Worm (Caenorhabditis elegans) whole organism, L2 larva: ENCODE data around the gene srg-4.

Source experiments
- C34F6.9 ChIP-seq: fragments of 150-350 bp; optimal IDR thresholded peaks from 2 replicates; lab custom pipeline; 2014; ENCODE audit warnings: missing biosample characterization, missing genetic modification characterization
- F13H6.1 ChIP-seq: sonication (generic microtip); optimal IDR thresholded peaks from 2 replicates; lab custom pipeline; 2016; ENCODE audit warnings: missing genetic modification characterization, missing compliant biosample characterization
- R02D3.7 ChIP-seq: fragments of 150-350 bp; optimal IDR thresholded peaks from 2 replicates; lab custom pipeline; 2014; ENCODE audit warnings: missing biosample characterization, missing genetic modification characterization
- ZK546.5 ChIP-seq: sonication (generic microtip); optimal IDR thresholded peaks from 2 replicates; lab custom pipeline; 2017; ENCODE audit warnings: missing biosample characterization, missing genetic modification characterization
- alr-1 ChIP-seq: fragments of 150-350 bp; optimal IDR thresholded peaks from 2 replicates; lab custom pipeline; 2014; ENCODE audit warnings: missing biosample characterization, missing genetic modification characterization
- aly-2 ChIP-seq: fragments of 150-350 bp; optimal IDR thresholded peaks from 2 replicates; lab custom pipeline; 2014; ENCODE audit warnings: missing biosample characterization, missing genetic modification characterization
- ama-1 ChIP-seq: fragments of 150-350 bp; optimal IDR thresholded peaks from 2 replicates; lab custom pipeline; 2018; ENCODE audit warnings: inconsistent platforms
- blmp-1 ChIP-seq: sonication (generic microtip); optimal IDR thresholded peaks from 2 replicates; lab custom pipeline; 2017; ENCODE audit warnings: missing genetic modification characterization, mild to moderate bottlenecking, missing compliant biosample characterization, antibody characterized with exemption, moderate library complexity; ENCODE audit not compliant: insufficient read depth
- ceh-16 ChIP-seq: fragments of 150-350 bp; optimal IDR thresholded peaks from 2 replicates; lab custom pipeline; 2014; ENCODE audit warnings: missing biosample characterization, missing genetic modification characterization
- ceh-82 ChIP-seq: fragments of 150-350 bp; optimal IDR thresholded peaks from 2 replicates; lab custom pipeline; 2014; ENCODE audit warnings: missing biosample characterization, missing genetic modification characterization
- crh-2 ChIP-seq: sonication (generic microtip); optimal IDR thresholded peaks from 2 replicates; lab custom pipeline; 2017; ENCODE audit warnings: missing biosample characterization, missing genetic modification characterization
- egl-27 ChIP-seq: sonication (generic microtip); optimal IDR thresholded peaks from 3 replicates; lab custom pipeline; 2017; ENCODE audit warnings: missing biosample characterization, missing genetic modification reagents, missing genetic modification characterization
- elt-3 ChIP-seq: sonication (generic microtip); optimal IDR thresholded peaks from 2 replicates; lab custom pipeline; 2017; ENCODE audit warnings: missing biosample characterization, missing genetic modification characterization
- fos-1 ChIP-seq: fragments of 150-350 bp; optimal IDR thresholded peaks from 2 replicates; lab custom pipeline; 2014; ENCODE audit warnings: missing biosample characterization, missing genetic modification characterization
- gmeb-1 ChIP-seq: fragments of 150-350 bp; optimal IDR thresholded peaks from 2 replicates; lab custom pipeline; 2014; ENCODE audit warnings: missing biosample characterization, missing genetic modification characterization
- lin-11 ChIP-seq: fragments of 150-350 bp; sonication (generic microtip); optimal IDR thresholded peaks from 2 replicates; lab custom pipeline; 2014; ENCODE audit warnings: missing biosample characterization, missing genetic modification characterization, inconsistent platforms, mixed read lengths
- lin-13 ChIP-seq: fragments of 150-350 bp; optimal IDR thresholded peaks from 2 replicates; lab custom pipeline; 2014; ENCODE audit warnings: missing biosample characterization, missing genetic modification reagents, missing genetic modification characterization
- lsy-2 ChIP-seq, 2 experiments: fragments of 150-350 bp in 1 of 2; sonication (generic microtip) in 1 of 2; optimal IDR thresholded peaks; 2 replicates each; lab custom pipeline; 2014 to 2017; ENCODE audit warnings: missing biosample characterization in 2 of 2, missing genetic modification characterization in 2 of 2
- mab-5 ChIP-seq: fragments of 150-350 bp; optimal IDR thresholded peaks from 2 replicates; lab custom pipeline; 2014; ENCODE audit warnings: missing biosample characterization, missing genetic modification characterization
- mbf-1 ChIP-seq: sonication (generic microtip); optimal IDR thresholded peaks from 2 replicates; lab custom pipeline; 2017; ENCODE audit warnings: missing biosample characterization, missing genetic modification characterization
- mdl-1 ChIP-seq, 2 experiments: fragments of 150-350 bp in 1 of 2; sonication (generic microtip) in 1 of 2; optimal IDR thresholded peaks; 2 replicates each; lab custom pipeline; 2017; ENCODE audit warnings: missing biosample characterization in 2 of 2, missing genetic modification characterization in 2 of 2
- nhr-10 ChIP-seq: sonication (generic microtip); optimal IDR thresholded peaks from 2 replicates; lab custom pipeline; 2017; ENCODE audit warnings: missing biosample characterization, missing genetic modification characterization
- nhr-11 ChIP-seq: fragments of 150-350 bp; optimal IDR thresholded peaks from 2 replicates; lab custom pipeline; 2014; ENCODE audit warnings: missing biosample characterization, missing genetic modification characterization
- nhr-129 ChIP-seq: fragments of 150-350 bp; optimal IDR thresholded peaks from 2 replicates; lab custom pipeline; 2014; ENCODE audit warnings: missing biosample characterization, missing genetic modification characterization
- nhr-21 ChIP-seq: fragments of 150-350 bp; optimal IDR thresholded peaks from 2 replicates; lab custom pipeline; 2014; ENCODE audit warnings: missing biosample characterization, missing genetic modification characterization
- nhr-23 ChIP-seq: fragments of 150-350 bp; optimal IDR thresholded peaks from 2 replicates; lab custom pipeline; 2014; ENCODE audit warnings: missing biosample characterization, missing genetic modification reagents, missing genetic modification characterization
- nhr-237 ChIP-seq: fragments of 150-350 bp; optimal IDR thresholded peaks from 2 replicates; lab custom pipeline; 2014; ENCODE audit warnings: missing biosample characterization, missing genetic modification characterization
- nhr-25 ChIP-seq: fragments of 150-350 bp; sonication (generic microtip); optimal IDR thresholded peaks from 3 replicates; lab custom pipeline; 2014; ENCODE audit warnings: missing biosample characterization, missing genetic modification characterization
- nhr-6 ChIP-seq: fragments of 150-350 bp; optimal IDR thresholded peaks from 2 replicates; lab custom pipeline; 2014; ENCODE audit warnings: missing biosample characterization, missing genetic modification characterization
- nhr-77 ChIP-seq: fragments of 150-350 bp; optimal IDR thresholded peaks from 2 replicates; lab custom pipeline; 2014; ENCODE audit warnings: missing biosample characterization, missing genetic modification characterization
- peb-1 ChIP-seq: fragments of 150-350 bp; optimal IDR thresholded peaks from 2 replicates; lab custom pipeline; 2014; ENCODE audit warnings: missing biosample characterization, missing genetic modification characterization
- sem-4 ChIP-seq: fragments of 150-350 bp; optimal IDR thresholded peaks from 2 replicates; lab custom pipeline; 2014; ENCODE audit warnings: missing biosample characterization, missing genetic modification reagents, missing genetic modification characterization
- skn-1 ChIP-seq: sonication (generic microtip); optimal IDR thresholded peaks from 2 replicates; lab custom pipeline; 2017; ENCODE audit warnings: missing biosample characterization, missing genetic modification characterization
- sma-3 ChIP-seq: sonication (generic microtip); optimal IDR thresholded peaks from 2 replicates; lab custom pipeline; 2016; ENCODE audit warnings: missing genetic modification reagents, missing genetic modification characterization, missing compliant biosample characterization
- sma-9 ChIP-seq, 2 experiments: fragments of 150-350 bp in 1 of 2; sonication (generic microtip) in 1 of 2; optimal IDR thresholded peaks; 2 replicates each; lab custom pipeline; 2014 to 2016; ENCODE audit warnings: missing genetic modification characterization in 2 of 2, mild to moderate bottlenecking in 1 of 2, missing biosample characterization in 1 of 2, missing compliant biosample characterization in 1 of 2, missing genetic modification reagents in 1 of 2, moderate library complexity in 1 of 2
- snpc-4 ChIP-seq: fragments of 150-350 bp; optimal IDR thresholded peaks from 2 replicates; lab custom pipeline; 2014; ENCODE audit warnings: missing biosample characterization, missing genetic modification characterization
- unc-39 ChIP-seq: fragments of 150-350 bp; optimal IDR thresholded peaks from 2 replicates; lab custom pipeline; 2014; ENCODE audit warnings: missing biosample characterization, missing genetic modification characterization
- unc-55 ChIP-seq: fragments of 150-350 bp; sonication (generic microtip); optimal IDR thresholded peaks from 3 replicates; lab custom pipeline; 2014; ENCODE audit warnings: missing biosample characterization, missing genetic modification reagents, missing genetic modification characterization
- unc-62 ChIP-seq: fragments of 150-350 bp; optimal IDR thresholded peaks from 2 replicates; lab custom pipeline; 2014; ENCODE audit warnings: missing biosample characterization, missing genetic modification reagents, missing genetic modification characterization
- zag-1 ChIP-seq: fragments of 150-350 bp; optimal IDR thresholded peaks from 2 replicates; lab custom pipeline; 2014; ENCODE audit warnings: missing biosample characterization, missing genetic modification characterization
- ztf-1 ChIP-seq: fragments of 200-800 bp; sonication (Bioruptor generic); conservative IDR thresholded peaks from 2 replicates; pipeline ENCODE4 v1.3.6; 2022; ENCODE audit warnings: missing genetic modification characterization, missing compliant biosample characterization
- ztf-11 ChIP-seq: sonication (generic microtip); optimal IDR thresholded peaks from 2 replicates; lab custom pipeline; 2017; ENCODE audit warnings: missing biosample characterization, missing genetic modification characterization
- ztf-4 ChIP-seq: fragments of 150-350 bp; optimal IDR thresholded peaks from 2 replicates; lab custom pipeline; 2014; ENCODE audit warnings: missing biosample characterization, missing genetic modification characterization

srg-4 gene

ce11 chrIII:6303787-6304186, 41.9 kb upstream of the srg-4 start:
- no peak for TF ChIP-seq mab-5
- TF ChIP-seq unc-62 = no peak
- no peak for TF ChIP-seq egl-27 (tag; lab: Kevin White, UChicago)
- no peak for TF ChIP-seq mdl-1 (tag; optimal IDR thresholded peaks at IDR 0.05; lab: Kevin White, UChicago)
- TF ChIP-seq aly-2 = no peak
- TF ChIP-seq nhr-23 (tag; lab: Kevin White, UChicago) = no peak
- TF ChIP-seq F13H6.1 (tag; lab: Kevin White, UChicago) = no peak
- no peak for TF ChIP-seq ceh-16 (tag; lab: Kevin White, UChicago)
- TF ChIP-seq elt-3 (tag; lab: Kevin White, UChicago) = no peak
- no peak for TF ChIP-seq zag-1 (tag; lab: Kevin White, UChicago)
- no peak for TF ChIP-seq skn-1 (tag; lab: Kevin White, UChicago)
- no peak for TF ChIP-seq snpc-4 (tag; lab: Kevin White, UChicago)
- TF ChIP-seq unc-55 (GFP tag; lab: Kevin White, UChicago) = no peak

- no peak for TF ChIP-seq peb-1 (tag; lab: Kevin White, UChicago)
- TF ChIP-seq ztf-1 (GFP tag; lab: Robert Waterston, UW) = no peak
- no peak for TF ChIP-seq snpc-4 (tag; lab: Kevin White, UChicago)
- TF ChIP-seq ceh-82 (tag; lab: Kevin White, UChicago) = no peak
- peak; percentile 93 for TF ChIP-seq C34F6.9 (tag; lab: Kevin White, UChicago)
- TF ChIP-seq mdl-1 (tag; optimal IDR thresholded peaks at IDR 0.05; lab: Kevin White, UChicago) = peak; percentile 4 to 80
- no peak for TF ChIP-seq skn-1 (tag; lab: Kevin White, UChicago)
- peak; percentile 52 for TF ChIP-seq zag-1 (tag; lab: Kevin White, UChicago)
- no peak for TF ChIP-seq mbf-1
- peak; percentile 25 for TF ChIP-seq egl-27 (tag; lab: Kevin White, UChicago)
- peak; percentile 89 for TF ChIP-seq sma-3
- TF ChIP-seq fos-1 (tag; lab: Kevin White, UChicago) = peak; percentile 43
- no peak for TF ChIP-seq ZK546.5
- peak; percentile 56 to 85 for TF ChIP-seq lsy-2 (tag; optimal IDR thresholded peaks at IDR 0.05; lab: Kevin White, UChicago)
- TF ChIP-seq lin-13 (GFP tag; lab: Kevin White, UChicago) = peak; percentile 36
- peak; percentile 72 for TF ChIP-seq unc-55 (GFP tag; lab: Kevin White, UChicago)
- TF ChIP-seq nhr-25 (tag; lab: Kevin White, UChicago) = peak; percentile 87
- TF ChIP-seq nhr-11 = no peak
- TF ChIP-seq nhr-129 = peak; percentile 93
- peak; percentile 61 for TF ChIP-seq blmp-1 (tag; lab: Kevin White, UChicago)
- no peak for TF ChIP-seq ztf-11 (tag; lab: Kevin White, UChicago)
- peak; percentile 56 for TF ChIP-seq ama-1 (lab: Kevin White, UChicago)
- TF ChIP-seq gmeb-1 = peak; percentile 51
- no peak for TF ChIP-seq aly-2
- TF ChIP-seq crh-2 (tag; lab: Kevin White, UChicago) = peak; percentile 86
- no peak for TF ChIP-seq nhr-23 (tag; lab: Kevin White, UChicago)
- TF ChIP-seq nhr-21 = peak; percentile 85
- TF ChIP-seq elt-3 (tag; lab: Kevin White, UChicago) = no peak
- TF ChIP-seq ztf-4 (tag; lab: Kevin White, UChicago) = peak; percentile 49
- TF ChIP-seq sem-4 = peak; percentile 82
- no peak for TF ChIP-seq R02D3.7
- peak; percentile 54 for TF ChIP-seq sma-9 (GFP tag; optimal IDR thresholded peaks at IDR 0.05; lab: Kevin White, UChicago)
- no peak for TF ChIP-seq sma-9 (tag; optimal IDR thresholded peaks at IDR 0.05; lab: Kevin White, UChicago)
- TF ChIP-seq F13H6.1 (tag; lab: Kevin White, UChicago) = peak; percentile 68
- TF ChIP-seq nhr-6 (tag; lab: Kevin White, UChicago) = peak; percentile 69
- no peak for TF ChIP-seq lin-11
Observed at ce11 chrIII:6303114-6303647, 41.3 kb upstream of the srg-4 start, which contains the start of gene F47D12.9. Gene F47D12.9, minus strand, starts transcription at chrIII:6303380.

- TF ChIP-seq ztf-1 (GFP tag; lab: Robert Waterston, UW) (no peak), C34F6.9 (tag; lab: Kevin White, UChicago) (no peak), sma-9 (GFP tag; optimal IDR thresholded peaks at IDR 0.05; lab: Kevin White, UChicago) (no peak), sma-9 (tag; optimal IDR thresholded peaks at IDR 0.05; lab: Kevin White, UChicago) (no peak), nhr-10 (no peak), gmeb-1 (no peak), elt-3 (tag; lab: Kevin White, UChicago) (no peak), egl-27 (tag; lab: Kevin White, UChicago) (no peak), fos-1 (tag; lab: Kevin White, UChicago) (no peak), nhr-77 (tag; lab: Kevin White, UChicago) (no peak), R02D3.7 (no peak), ZK546.5 (no peak), nhr-237 (no peak), mdl-1 (tag; optimal IDR thresholded peaks at IDR 0.05; lab: Kevin White, UChicago) (no peak), skn-1 (tag; lab: Kevin White, UChicago) (no peak), alr-1 (tag; lab: Kevin White, UChicago) (no peak), snpc-4 (tag; lab: Kevin White, UChicago) (no peak), mab-5 (no peak), nhr-11 (no peak), ztf-4 (tag; lab: Kevin White, UChicago) (no peak), unc-39 (tag; lab: Kevin White, UChicago) (no peak)
Observed at ce11 chrIII:6300297-6300696, 38.4 kb upstream of the srg-4 start.
